Worm (Caenorhabditis elegans): ENCODE results near the gene ZK418.2.

- TF ChIP-seq mec-3 (tag; optimal IDR thresholded peaks at IDR 0.05; ENCODE audit: borderline replicate concordance) (no peak), fkh-10 (GFP tag; optimal IDR thresholded peaks at IDR 0.05) (no peak), F13H6.1 (tag; optimal IDR thresholded peaks at IDR 0.05) (no peak), pqm-1 (tag; optimal IDR thresholded peaks at IDR 0.05) (no peak), nhr-11 (tag; optimal IDR thresholded peaks at IDR 0.05) (no peak), K02D7.2 (tag; optimal IDR thresholded peaks at IDR 0.05) (no peak), pag-3 (tag; optimal IDR thresholded peaks at IDR 0.05; ENCODE audit: borderline replicate concordance) (no peak), ceh-31 (tag; optimal IDR thresholded peaks at IDR 0.05) (no peak), unc-3 (GFP tag; conservative IDR thresholded peaks at IDR 0.05) (no peak), unc-3 (tag; optimal IDR thresholded peaks at IDR 0.05) (no peak), fax-1 (tag; optimal IDR thresholded peaks at IDR 0.05) (no peak), sox-2 (GFP tag; IDR thresholded peaks at IDR 0.05) (no peak), hlh-30 (tag; optimal IDR thresholded peaks at IDR 0.05; ENCODE audit: insufficient read depth) (no peak), sox-4 (tag; optimal IDR thresholded peaks at IDR 0.05) (no peak), ceh-19 (GFP tag; optimal IDR thresholded peaks at IDR 0.05) (no peak)
Observed at ce11 chrIII:7124364-7124763, 33.2 kb downstream of the ZK418.2 start, which contains the start of gene B0280.2.
